Worm (Caenorhabditis elegans) whole organism, L3 larva: ENCODE measurements around the gene ZK1248.11.

ENCODE experiments used
- R02D3.7 ChIP-seq: fragments of 150-350 bp; optimal IDR thresholded peaks from 2 replicates; lab custom pipeline; 2014; ENCODE audit warnings: missing biosample characterization, missing genetic modification characterization
- ZK546.5 ChIP-seq: sonication (generic microtip); optimal IDR thresholded peaks from 2 replicates; lab custom pipeline; 2017; ENCODE audit warnings: missing biosample characterization, missing genetic modification characterization
- aly-2 ChIP-seq: fragments of 150-350 bp; optimal IDR thresholded peaks from 2 replicates; lab custom pipeline; 2014; ENCODE audit warnings: missing biosample characterization, missing genetic modification characterization
- ama-1 ChIP-seq: fragments of 150-350 bp; optimal IDR thresholded peaks from 2 replicates; lab custom pipeline; 2018
- ceh-16 ChIP-seq: sonication (generic microtip); optimal IDR thresholded peaks from 2 replicates; lab custom pipeline; 2017; ENCODE audit warnings: missing biosample characterization, missing genetic modification characterization
- ceh-82 ChIP-seq: fragments of 150-350 bp; optimal IDR thresholded peaks from 2 replicates; lab custom pipeline; 2014; ENCODE audit warnings: missing biosample characterization, missing genetic modification characterization
- ceh-9 ChIP-seq: sonication (generic microtip); optimal IDR thresholded peaks from 2 replicates; lab custom pipeline; 2018; ENCODE audit warnings: missing biosample characterization, missing genetic modification characterization
- daf-12 ChIP-seq: fragments of 150-350 bp; optimal IDR thresholded peaks from 2 replicates; lab custom pipeline; 2014; ENCODE audit warnings: missing biosample characterization, missing genetic modification reagents, missing genetic modification characterization
- egl-27 ChIP-seq: sonication (generic microtip); optimal IDR thresholded peaks from 4 replicates; lab custom pipeline; 2017; ENCODE audit warnings: missing biosample characterization, missing genetic modification reagents, missing genetic modification characterization
- egl-5 ChIP-seq: fragments of 150-350 bp; optimal IDR thresholded peaks from 2 replicates; lab custom pipeline; 2017; ENCODE audit warnings: missing biosample characterization, missing genetic modification reagents, missing genetic modification characterization, inconsistent platforms
- elt-1 ChIP-seq: fragments of 150-350 bp; optimal IDR thresholded peaks from 2 replicates; lab custom pipeline; 2014; ENCODE audit warnings: missing biosample characterization, missing genetic modification characterization
- elt-2 ChIP-seq: sonication (generic microtip); optimal IDR thresholded peaks from 2 replicates; lab custom pipeline; 2016; ENCODE audit warnings: missing genetic modification reagents, mild to moderate bottlenecking, missing genetic modification characterization, missing compliant biosample characterization
- elt-3 ChIP-seq, 3 experiments: fragments of 150-350 bp in 1 of 3; sonication (generic microtip) in 2 of 3; optimal IDR thresholded peaks; 2 replicates in 2 of 3; 4 replicates in 1 of 3; lab custom pipeline; 2014 to 2017; ENCODE audit warnings: missing biosample characterization in 3 of 3, missing genetic modification characterization in 3 of 3
- eor-1 ChIP-seq, 2 experiments: fragments of 150-350 bp; optimal IDR thresholded peaks; 2 replicates each; lab custom pipeline; 2014 to 2018; ENCODE audit warnings: missing biosample characterization in 2 of 2, missing genetic modification characterization in 2 of 2
- fkh-10 ChIP-seq: sonication (generic microtip); optimal IDR thresholded peaks from 2 replicates; lab custom pipeline; 2017; ENCODE audit warnings: missing biosample characterization, missing genetic modification reagents, missing genetic modification characterization
- fkh-2 ChIP-seq: fragments of 150-350 bp; optimal IDR thresholded peaks from 2 replicates; lab custom pipeline; 2014; ENCODE audit warnings: missing biosample characterization, missing genetic modification reagents, missing genetic modification characterization
- fos-1 ChIP-seq: fragments of 150-350 bp; optimal IDR thresholded peaks from 2 replicates; lab custom pipeline; 2014; ENCODE audit warnings: missing biosample characterization, missing genetic modification characterization
- hmg-11 ChIP-seq: sonication (generic microtip); optimal IDR thresholded peaks from 2 replicates; lab custom pipeline; 2016; ENCODE audit warnings: missing genetic modification characterization, missing compliant biosample characterization
- jun-1 ChIP-seq: fragments of 150-350 bp; optimal IDR thresholded peaks from 2 replicates; lab custom pipeline; 2014; ENCODE audit warnings: missing biosample characterization, missing genetic modification reagents, missing genetic modification characterization
- lin-15B ChIP-seq: fragments of 150-350 bp; optimal IDR thresholded peaks from 2 replicates; lab custom pipeline; 2014; ENCODE audit warnings: missing biosample characterization, missing genetic modification characterization
- lin-39 ChIP-seq: fragments of 150-350 bp; optimal IDR thresholded peaks from 2 replicates; lab custom pipeline; 2018; ENCODE audit warnings: missing biosample characterization, missing genetic modification reagents, missing genetic modification characterization
- lsy-12 ChIP-seq: sonication (generic microtip); optimal IDR thresholded peaks from 2 replicates; lab custom pipeline; 2016; ENCODE audit warnings: mild to moderate bottlenecking, missing genetic modification characterization, missing compliant biosample characterization
- mdl-1 ChIP-seq: fragments of 150-350 bp; optimal IDR thresholded peaks from 2 replicates; lab custom pipeline; 2014; ENCODE audit warnings: missing biosample characterization, missing genetic modification characterization
- mml-1 ChIP-seq: fragments of 150-350 bp; sonication (generic microtip); optimal IDR thresholded peaks from 3 replicates; lab custom pipeline; 2014; ENCODE audit warnings: missing biosample characterization, missing genetic modification characterization
- nfya-1 ChIP-seq: sonication (generic microtip); optimal IDR thresholded peaks from 2 replicates; lab custom pipeline; 2017; ENCODE audit warnings: missing genetic modification characterization, mild to moderate bottlenecking, missing compliant biosample characterization, antibody characterized with exemption, moderate library complexity; ENCODE audit not compliant: insufficient read depth
- nhr-11 ChIP-seq: fragments of 150-350 bp; optimal IDR thresholded peaks from 2 replicates; lab custom pipeline; 2014; ENCODE audit warnings: missing biosample characterization, missing genetic modification characterization
- nhr-12 ChIP-seq: fragments of 150-350 bp; optimal IDR thresholded peaks from 2 replicates; lab custom pipeline; 2014; ENCODE audit warnings: missing biosample characterization, missing genetic modification characterization
- nhr-23 ChIP-seq: fragments of 150-350 bp; optimal IDR thresholded peaks from 2 replicates; lab custom pipeline; 2014; ENCODE audit warnings: missing biosample characterization, missing genetic modification reagents, missing genetic modification characterization
- nhr-237 ChIP-seq: fragments of 150-350 bp; optimal IDR thresholded peaks from 2 replicates; lab custom pipeline; 2014; ENCODE audit warnings: missing biosample characterization, missing genetic modification characterization
- nhr-43 ChIP-seq: sonication (generic microtip); optimal IDR thresholded peaks from 2 replicates; lab custom pipeline; 2016; ENCODE audit warnings: mild to moderate bottlenecking, missing genetic modification characterization, missing compliant biosample characterization; ENCODE audit not compliant: poor library complexity, severe bottlenecking
- nhr-67 ChIP-seq: fragments of 150-350 bp; optimal IDR thresholded peaks from 2 replicates; lab custom pipeline; 2014; ENCODE audit warnings: missing biosample characterization, missing genetic modification characterization
- nhr-76 ChIP-seq: fragments of 150-350 bp; sonication (generic microtip); optimal IDR thresholded peaks from 5 replicates; lab custom pipeline; 2014; ENCODE audit warnings: missing biosample characterization, missing genetic modification characterization
- nhr-77 ChIP-seq: fragments of 150-350 bp; optimal IDR thresholded peaks from 2 replicates; lab custom pipeline; 2014; ENCODE audit warnings: missing biosample characterization, missing genetic modification characterization
- pha-4 ChIP-seq: fragments of 150-350 bp; optimal IDR thresholded peaks from 2 replicates; lab custom pipeline; 2014; ENCODE audit warnings: missing biosample characterization, missing genetic modification reagents, missing genetic modification characterization
- pqm-1 ChIP-seq: fragments of 150-350 bp; optimal IDR thresholded peaks from 2 replicates; lab custom pipeline; 2017; ENCODE audit warnings: missing biosample characterization, missing genetic modification characterization, inconsistent platforms
- sea-2 ChIP-seq: fragments of 150-350 bp; sonication (generic microtip); optimal IDR thresholded peaks from 4 replicates; lab custom pipeline; 2014; ENCODE audit warnings: missing biosample characterization, missing genetic modification reagents, missing genetic modification characterization
- skn-1 ChIP-seq: fragments of 150-350 bp; optimal IDR thresholded peaks from 2 replicates; lab custom pipeline; 2014; ENCODE audit warnings: missing biosample characterization, missing genetic modification characterization
- snpc-4 ChIP-seq: fragments of 150-350 bp; optimal IDR thresholded peaks from 2 replicates; lab custom pipeline; 2014; ENCODE audit warnings: missing biosample characterization, missing genetic modification characterization
- tbx-2 ChIP-seq: sonication (generic microtip); optimal IDR thresholded peaks from 2 replicates; lab custom pipeline; 2016; ENCODE audit warnings: mild to moderate bottlenecking, missing genetic modification characterization, missing compliant biosample characterization
- unc-39 ChIP-seq: sonication (generic microtip); optimal IDR thresholded peaks from 4 replicates; lab custom pipeline; 2017; ENCODE audit warnings: missing biosample characterization, missing genetic modification characterization
- unc-62 ChIP-seq: fragments of 150-350 bp; sonication (generic microtip); optimal IDR thresholded peaks from 4 replicates; lab custom pipeline; 2014; ENCODE audit warnings: missing biosample characterization, missing genetic modification reagents, missing genetic modification characterization
- zag-1 ChIP-seq: fragments of 150-350 bp; optimal IDR thresholded peaks from 2 replicates; lab custom pipeline; 2014; ENCODE audit warnings: missing biosample characterization, missing genetic modification characterization
- ztf-11 ChIP-seq: fragments of 150-350 bp; optimal IDR thresholded peaks from 2 replicates; lab custom pipeline; 2014; ENCODE audit warnings: missing biosample characterization, missing genetic modification characterization
- ztf-4 ChIP-seq: fragments of 150-350 bp; optimal IDR thresholded peaks from 2 replicates; lab custom pipeline; 2014; ENCODE audit warnings: missing biosample characterization, missing genetic modification characterization

Gene ZK1248.11

ce11 chrII:5844694-5845129 lies 16.3 kb upstream of the ZK1248.11 start (continued):
- TF ChIP-seq egl-27 (tag; lab: Kevin White, UChicago) (peak; percentile 92), snpc-4 (tag; lab: Kevin White, UChicago) (peak; percentile 100), jun-1 (tag; lab: Kevin White, UChicago) (peak; percentile 99), lin-15B (tag; lab: Kevin White, UChicago) (peak; percentile 82), ama-1 (lab: Kevin White, UChicago) (peak; percentile 100), lsy-12 (tag; lab: Kevin White, UChicago) (peak; percentile 99), aly-2 (tag; lab: Kevin White, UChicago) (peak; percentile 96), eor-1 (tag; optimal IDR thresholded peaks at IDR 0.05; lab: Kevin White, UChicago) (peak in 1 of 2 experiments; percentile 84), tbx-2 (tag; lab: Kevin White, UChicago) (peak; percentile 97), unc-39 (peak; percentile 73), elt-3 (tag; optimal IDR thresholded peaks at IDR 0.05; lab: Kevin White, UChicago) (peak in 2 of 3 experiments; percentile 91 to 97), egl-5 (peak; percentile 92), elt-1 (peak; percentile 85), hmg-11 (peak; percentile 99), unc-62 (GFP tag; lab: Kevin White, UChicago) (peak; percentile 74), nhr-67 (no peak), lin-39 (peak; percentile 99), nhr-76 (tag; lab: Kevin White, UChicago) (peak; percentile 80)

- TF ChIP-seq nhr-12 (tag; lab: Kevin White, UChicago), result no peak
- no peak for TF ChIP-seq pqm-1 (tag; lab: Kevin White, UChicago)
- TF ChIP-seq zag-1 (tag; lab: Kevin White, UChicago), result no peak
- TF ChIP-seq nhr-237 (tag; lab: Kevin White, UChicago), result no peak
- no peak for TF ChIP-seq ceh-82 (tag; lab: Kevin White, UChicago)
- TF ChIP-seq R02D3.7 (tag; lab: Kevin White, UChicago), result no peak
Observed at ce11 chrII:5841866-5842265, 13.5 kb upstream of the ZK1248.11 start, which contains the start of gene nep-25. nep-25 (plus strand) TSS chrII:5842240.

ce11 chrII:5841053-5841547 lies 12.7 kb upstream of the ZK1248.11 start, which contains the start of gene lec-5:
lec-5 (minus strand) TSS chrII:5841103.
- no peak for TF ChIP-seq fkh-10 (GFP tag; lab: Kevin White, UChicago)
- TF ChIP-seq nhr-237 (tag; lab: Kevin White, UChicago), result no peak
- no peak for TF ChIP-seq ZK546.5 (tag; lab: Kevin White, UChicago)
- TF ChIP-seq lin-39, result peak; percentile 9

- TF ChIP-seq ama-1 (lab: Kevin White, UChicago) (peak; percentile 6), nhr-43 (tag; lab: Kevin White, UChicago) (no peak), R02D3.7 (tag; lab: Kevin White, UChicago) (peak; percentile 88), mml-1 (tag; lab: Kevin White, UChicago) (no peak), nhr-12 (tag; lab: Kevin White, UChicago) (no peak), nhr-11 (tag; lab: Kevin White, UChicago) (no peak), ceh-16 (tag; lab: Kevin White, UChicago) (no peak), lsy-12 (tag; lab: Kevin White, UChicago) (no peak), sea-2 (GFP tag; lab: Kevin White, UChicago) (no peak), nhr-67 (no peak), mdl-1 (tag; lab: Kevin White, UChicago) (no peak), elt-1 (no peak), ceh-82 (tag; lab: Kevin White, UChicago) (no peak), skn-1 (tag; lab: Kevin White, UChicago) (no peak), unc-62 (GFP tag; lab: Kevin White, UChicago) (no peak), nfya-1 (tag; lab: Kevin White, UChicago) (peak; percentile 28), pqm-1 (tag; lab: Kevin White, UChicago) (no peak), fkh-2 (no peak), daf-12 (tag; lab: Kevin White, UChicago) (no peak), hmg-11 (peak; percentile 42), elt-3 (tag; optimal IDR thresholded peaks at IDR 0.05; lab: Kevin White, UChicago) (no peak), unc-39 (no peak), tbx-2 (tag; lab: Kevin White, UChicago) (no peak), snpc-4 (tag; lab: Kevin White, UChicago) (peak; percentile 0), nhr-76 (tag; lab: Kevin White, UChicago) (no peak), pha-4 (tag; lab: Kevin White, UChicago) (peak; percentile 25), ztf-4 (tag; lab: Kevin White, UChicago) (no peak), egl-27 (tag; lab: Kevin White, UChicago) (no peak), nhr-237 (tag; lab: Kevin White, UChicago) (no peak), elt-2 (tag; lab: Kevin White, UChicago) (no peak), nhr-77 (no peak), jun-1 (tag; lab: Kevin White, UChicago) (no peak), lin-15B (tag; lab: Kevin White, UChicago) (peak; percentile 4), fos-1 (tag; lab: Kevin White, UChicago) (no peak), egl-5 (no peak), ztf-11 (tag; lab: Kevin White, UChicago) (no peak), ceh-9 (tag; lab: Kevin White, UChicago) (no peak), nhr-23 (tag; lab: Kevin White, UChicago) (no peak)
Observed at ce11 chrII:5839227-5839626, 10.8 kb upstream of the ZK1248.11 start, which contains the start of gene ZK1248.19. ZK1248.19 (minus strand) TSS chrII:5839414.
